Worm (Caenorhabditis elegans) whole organism, mixed stage, embryonic: ENCODE results near the gene gex-4.

Source experiments
- bed-3 ChIP-seq: fragments of 200-800 bp; sonication (Bioruptor generic); optimal IDR thresholded peaks from 3 replicates; lab custom pipeline; 2018; ENCODE audit warnings: mild to moderate bottlenecking, missing genetic modification characterization, moderate library complexity, missing compliant biosample characterization
- blmp-1 ChIP-seq: fragments of 150-350 bp; optimal IDR thresholded peaks from 2 replicates; lab custom pipeline; 2014; ENCODE audit warnings: missing biosample characterization, missing genetic modification characterization
- flh-1 ChIP-seq: fragments of 200-800 bp; sonication (Bioruptor generic); optimal IDR thresholded peaks from 2 replicates; lab custom pipeline; 2018; ENCODE audit warnings: mild to moderate bottlenecking, missing genetic modification characterization, moderate library complexity, missing compliant biosample characterization
- nhr-28 ChIP-seq: fragments of 150-350 bp; optimal IDR thresholded peaks from 2 replicates; lab custom pipeline; 2014; ENCODE audit warnings: missing biosample characterization, missing genetic modification characterization
- sem-2 ChIP-seq: fragments of 200-800 bp; sonication (Bioruptor generic); optimal IDR thresholded peaks from 2 replicates; lab custom pipeline; 2018; ENCODE audit warnings: mild to moderate bottlenecking, missing genetic modification characterization, missing compliant biosample characterization
- unc-62 ChIP-seq: fragments of 150-350 bp; optimal IDR thresholded peaks from 2 replicates; lab custom pipeline; 2014; ENCODE audit warnings: missing biosample characterization, missing genetic modification reagents, missing genetic modification characterization

DNA sequence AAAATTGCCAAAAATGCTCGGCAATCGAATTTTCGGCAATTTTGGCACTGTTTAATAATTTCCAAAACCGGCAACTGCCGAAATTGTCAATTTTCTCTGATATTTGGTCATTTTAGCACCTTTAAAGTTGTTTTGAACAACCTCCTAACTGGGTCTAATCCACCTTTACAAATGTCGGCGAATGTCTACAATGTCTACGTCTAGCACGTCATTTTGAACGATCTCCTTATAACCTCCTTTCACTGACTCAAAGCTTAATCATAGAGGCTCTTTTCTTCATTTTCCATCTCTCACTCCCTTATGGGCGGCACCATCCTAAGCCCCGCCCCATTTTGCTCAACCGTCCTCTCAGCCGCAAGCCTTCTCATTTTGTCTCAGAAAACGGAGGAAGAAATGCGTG, 24.2 kb downstream of the gex-4 start, which contains the start of gene Y75B8A.44:
- TF ChIP-seq unc-62 (GFP tag; lab: Kevin White, UChicago) (no peak), flh-1 (GFP tag; lab: Kevin White, UChicago) (no peak), bed-3 (no peak), nhr-28 (tag; lab: Kevin White, UChicago) (no peak), sem-2 (GFP tag; lab: Kevin White, UChicago) (no peak), blmp-1 (no peak)
